Worm (Caenorhabditis elegans) whole organism, mixed stage, embryonic: ENCODE results near the gene C04G6.11.
A peak's percentile ranks its signal among the peaks of the same experiment; 100 is the strongest.

ENCODE experiments used
- M03D4.4 ChIP-seq: sonication (generic microtip); optimal IDR thresholded peaks from 2 replicates; lab custom pipeline; 2017; ENCODE audit warnings: mild to moderate bottlenecking, missing genetic modification characterization, missing compliant biosample characterization
- bed-3 ChIP-seq: fragments of 200-800 bp; sonication (Bioruptor generic); optimal IDR thresholded peaks from 3 replicates; lab custom pipeline; 2018; ENCODE audit warnings: mild to moderate bottlenecking, missing genetic modification characterization, moderate library complexity, missing compliant biosample characterization
- blmp-1 ChIP-seq: fragments of 150-350 bp; optimal IDR thresholded peaks from 2 replicates; lab custom pipeline; 2014; ENCODE audit warnings: missing biosample characterization, missing genetic modification characterization
- ceh-39 ChIP-seq: fragments of 150-350 bp; optimal IDR thresholded peaks from 2 replicates; lab custom pipeline; 2014; ENCODE audit warnings: missing biosample characterization, missing genetic modification characterization
- ceh-43 ChIP-seq: fragments of 200-800 bp; sonication (Bioruptor generic); optimal IDR thresholded peaks from 2 replicates; lab custom pipeline; 2018; ENCODE audit warnings: mild to moderate bottlenecking, missing genetic modification characterization, moderate library complexity, missing compliant biosample characterization
- ceh-83 ChIP-seq: fragments of 200-800 bp; sonication (Bioruptor generic); optimal IDR thresholded peaks from 2 replicates; lab custom pipeline; 2018; ENCODE audit warnings: mild to moderate bottlenecking, missing genetic modification characterization, missing compliant biosample characterization
- ces-1 ChIP-seq: fragments of 150-350 bp; optimal IDR thresholded peaks from 2 replicates; lab custom pipeline; 2014; ENCODE audit warnings: missing biosample characterization, missing genetic modification reagents, missing genetic modification characterization
- cnd-1 ChIP-seq: fragments of 200-800 bp; sonication (Bioruptor generic); optimal IDR thresholded peaks from 2 replicates; lab custom pipeline; 2018; ENCODE audit warnings: mild to moderate bottlenecking, missing genetic modification characterization, missing compliant biosample characterization
- drap-1 ChIP-seq: fragments of 200-800 bp; sonication (Bioruptor generic); optimal IDR thresholded peaks from 3 replicates; lab custom pipeline; 2018; ENCODE audit warnings: mild to moderate bottlenecking, missing genetic modification characterization, missing compliant biosample characterization
- elt-1 ChIP-seq: sonication (generic microtip); optimal IDR thresholded peaks from 2 replicates; lab custom pipeline; 2017; ENCODE audit warnings: missing genetic modification characterization, mild to moderate bottlenecking, missing compliant biosample characterization, antibody characterized with exemption, moderate library complexity, borderline replicate concordance; ENCODE audit not compliant: insufficient read depth
- elt-3 ChIP-seq: fragments of 150-350 bp; optimal IDR thresholded peaks from 2 replicates; lab custom pipeline; 2014; ENCODE audit warnings: missing biosample characterization, missing genetic modification characterization
- flh-1 ChIP-seq: fragments of 200-800 bp; sonication (Bioruptor generic); optimal IDR thresholded peaks from 2 replicates; lab custom pipeline; 2018; ENCODE audit warnings: mild to moderate bottlenecking, missing genetic modification characterization, moderate library complexity, missing compliant biosample characterization
- ham-2 ChIP-seq: fragments of 200-800 bp; sonication (Bioruptor generic); optimal IDR thresholded peaks from 2 replicates; lab custom pipeline; 2018; ENCODE audit warnings: mild to moderate bottlenecking, missing genetic modification characterization, missing compliant biosample characterization
- hlh-1 ChIP-seq: fragments of 150-350 bp; optimal IDR thresholded peaks from 2 replicates; lab custom pipeline; 2014; ENCODE audit warnings: missing biosample characterization, missing genetic modification reagents, missing genetic modification characterization
- lin-13 ChIP-seq: fragments of 150-350 bp; optimal IDR thresholded peaks from 2 replicates; lab custom pipeline; 2014; ENCODE audit warnings: missing biosample characterization, missing genetic modification characterization
- lin-32 ChIP-seq: fragments of 200-800 bp; sonication (Bioruptor generic); optimal IDR thresholded peaks from 2 replicates; lab custom pipeline; 2018; ENCODE audit warnings: mild to moderate bottlenecking, missing genetic modification characterization, missing compliant biosample characterization
- lsy-2 ChIP-seq: fragments of 150-350 bp; optimal IDR thresholded peaks from 2 replicates; lab custom pipeline; 2014; ENCODE audit warnings: missing biosample characterization, missing genetic modification characterization
- mab-5 ChIP-seq: fragments of 150-350 bp; optimal IDR thresholded peaks from 2 replicates; lab custom pipeline; 2014; ENCODE audit warnings: missing biosample characterization, missing genetic modification characterization
- mep-1 ChIP-seq: fragments of 150-350 bp; optimal IDR thresholded peaks from 2 replicates; lab custom pipeline; 2017; ENCODE audit warnings: missing biosample characterization, missing genetic modification reagents, missing genetic modification characterization, inconsistent platforms
- mls-2 ChIP-seq: sonication (generic microtip); optimal IDR thresholded peaks from 2 replicates; lab custom pipeline; 2016; ENCODE audit warnings: mild to moderate bottlenecking, missing genetic modification characterization, moderate library complexity, missing compliant biosample characterization
- nhr-12 ChIP-seq: fragments of 150-350 bp; optimal IDR thresholded peaks from 2 replicates; lab custom pipeline; 2014; ENCODE audit warnings: missing biosample characterization, missing genetic modification characterization
- nhr-2 ChIP-seq: fragments of 150-350 bp; optimal IDR thresholded peaks from 2 replicates; lab custom pipeline; 2014; ENCODE audit warnings: missing biosample characterization, missing genetic modification characterization
- nhr-237 ChIP-seq: fragments of 150-350 bp; optimal IDR thresholded peaks from 2 replicates; lab custom pipeline; 2014; ENCODE audit warnings: missing biosample characterization, missing genetic modification characterization
- nhr-28 ChIP-seq: fragments of 150-350 bp; optimal IDR thresholded peaks from 2 replicates; lab custom pipeline; 2014; ENCODE audit warnings: missing biosample characterization, missing genetic modification characterization
- nhr-76 ChIP-seq: sonication (generic microtip); optimal IDR thresholded peaks from 2 replicates; lab custom pipeline; 2017; ENCODE audit warnings: missing biosample characterization, missing genetic modification characterization
- pha-4 ChIP-seq: fragments of 150-350 bp; optimal IDR thresholded peaks from 2 replicates; lab custom pipeline; 2018; ENCODE audit warnings: missing biosample characterization, missing genetic modification reagents, missing genetic modification characterization
- sem-2 ChIP-seq: fragments of 200-800 bp; sonication (Bioruptor generic); optimal IDR thresholded peaks from 2 replicates; lab custom pipeline; 2018; ENCODE audit warnings: mild to moderate bottlenecking, missing genetic modification characterization, missing compliant biosample characterization
- snpc-4 ChIP-seq: fragments of 150-350 bp; optimal IDR thresholded peaks from 2 replicates; lab custom pipeline; 2014; ENCODE audit warnings: missing biosample characterization, missing genetic modification characterization
- sptf-1 ChIP-seq: sonication (generic microtip); optimal IDR thresholded peaks from 2 replicates; lab custom pipeline; 2017; ENCODE audit warnings: mild to moderate bottlenecking, missing genetic modification characterization, moderate library complexity, missing compliant biosample characterization
- tbx-8 ChIP-seq: fragments of 200-800 bp; sonication (Bioruptor generic); optimal IDR thresholded peaks from 2 replicates; lab custom pipeline; 2018; ENCODE audit warnings: mild to moderate bottlenecking, missing genetic modification characterization, moderate library complexity, missing compliant biosample characterization
- unc-120 ChIP-seq: sonication (generic microtip); optimal IDR thresholded peaks from 2 replicates; lab custom pipeline; 2017; ENCODE audit warnings: missing genetic modification characterization, missing compliant biosample characterization; ENCODE audit not compliant: poor library complexity, severe bottlenecking
- unc-39 ChIP-seq: fragments of 150-350 bp; optimal IDR thresholded peaks from 2 replicates; lab custom pipeline; 2014; ENCODE audit warnings: missing biosample characterization, missing genetic modification characterization
- unc-62 ChIP-seq: fragments of 150-350 bp; optimal IDR thresholded peaks from 2 replicates; lab custom pipeline; 2014; ENCODE audit warnings: missing biosample characterization, missing genetic modification reagents, missing genetic modification characterization
- zip-8 ChIP-seq: fragments of 150-350 bp; optimal IDR thresholded peaks from 2 replicates; lab custom pipeline; 2014; ENCODE audit warnings: missing biosample characterization, missing genetic modification characterization
- ztf-11 ChIP-seq: fragments of 150-350 bp; optimal IDR thresholded peaks from 2 replicates; lab custom pipeline; 2014; ENCODE audit warnings: missing biosample characterization, missing genetic modification characterization

C04G6.11 gene

DNA sequence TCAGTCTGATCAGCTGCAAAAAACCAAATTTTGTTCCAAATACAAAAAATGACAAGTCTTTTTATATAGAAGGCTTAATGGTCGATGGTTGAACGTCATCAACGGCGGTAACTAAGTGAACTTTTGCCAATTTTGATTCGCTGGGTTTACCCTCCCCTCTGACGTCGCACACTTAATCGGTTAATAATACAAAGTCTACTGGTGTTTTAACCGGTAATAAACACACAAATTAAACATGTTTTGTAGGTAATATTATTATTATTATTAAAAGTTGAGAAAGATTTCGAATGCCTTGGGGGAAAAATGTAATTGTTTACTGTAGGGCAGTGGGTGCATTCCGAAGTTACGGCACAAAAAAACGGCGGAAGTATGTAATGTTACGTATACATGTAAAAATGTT, 42.9 kb downstream of the C04G6.11 start, which contains the start of gene pho-12:
pho-12 (minus strand) TSS at position 101 of the 400 bp plus-strand sequence.
- TF ChIP-seq ham-2 (GFP tag; lab: Kevin White, UChicago), result no peak
- no peak for TF ChIP-seq nhr-237 (tag; lab: Kevin White, UChicago)
- no peak for TF ChIP-seq zip-8 (tag; lab: Kevin White, UChicago)
- no peak for TF ChIP-seq M03D4.4 (tag; lab: Kevin White, UChicago)
- no peak for TF ChIP-seq mab-5
- TF ChIP-seq blmp-1, result no peak
- no peak for TF ChIP-seq ces-1 (GFP tag; lab: Kevin White, UChicago)
- TF ChIP-seq mls-2, result no peak
- TF ChIP-seq lsy-2 (tag; lab: Kevin White, UChicago), result no peak
- no peak for TF ChIP-seq elt-1 (tag; lab: Kevin White, UChicago)
- TF ChIP-seq sptf-1 (tag; lab: Kevin White, UChicago), result no peak
- no peak for TF ChIP-seq elt-3 (tag; lab: Kevin White, UChicago)
- TF ChIP-seq mep-1 (tag; lab: Kevin White, UChicago), result no peak
- TF ChIP-seq tbx-8 (GFP tag; lab: Kevin White, UChicago), result no peak
- no peak for TF ChIP-seq ceh-43
- TF ChIP-seq bed-3 (GFP tag; lab: Kevin White, UChicago), result no peak

ce11 chrII:5058036-5058435, 45.6 kb downstream of the C04G6.11 start, which contains the start of gene C27A2.12:
Gene C27A2.12 (minus strand): TSS chrII:5058136.
- TF ChIP-seq nhr-28 (tag; lab: Kevin White, UChicago) (no peak), bed-3 (GFP tag; lab: Kevin White, UChicago) (no peak), nhr-237 (tag; lab: Kevin White, UChicago) (no peak), ces-1 (GFP tag; lab: Kevin White, UChicago) (no peak), lin-32 (no peak), ceh-83 (no peak), unc-62 (GFP tag; lab: Kevin White, UChicago) (no peak), hlh-1 (no peak), zip-8 (tag; lab: Kevin White, UChicago) (no peak), ceh-39 (tag; lab: Kevin White, UChicago) (no peak)

DNA sequence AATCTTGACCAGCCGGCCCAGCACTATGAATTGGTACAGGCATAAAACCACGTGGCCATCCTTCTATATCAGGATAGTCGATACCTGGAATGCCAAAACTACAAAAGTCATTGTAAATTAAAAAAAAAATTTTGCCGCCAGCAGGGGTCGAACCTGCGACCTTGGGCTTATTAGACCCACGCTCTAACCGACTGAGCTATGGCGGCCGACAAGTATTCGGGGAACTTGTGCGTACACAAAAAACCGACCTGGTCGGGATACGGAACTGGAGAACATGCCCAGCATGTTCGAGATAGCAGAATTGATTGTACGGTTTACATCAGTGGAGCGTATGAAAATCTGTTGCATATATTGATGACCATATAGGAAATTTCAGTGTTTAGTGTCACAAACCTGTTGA, 46.3 kb downstream of the C04G6.11 start:
- TF ChIP-seq unc-120 (no peak), ceh-43 (no peak), unc-62 (GFP tag; lab: Kevin White, UChicago) (no peak), ceh-83 (peak; percentile 73), ces-1 (GFP tag; lab: Kevin White, UChicago) (no peak), elt-3 (tag; lab: Kevin White, UChicago) (no peak), nhr-28 (tag; lab: Kevin White, UChicago) (no peak), zip-8 (tag; lab: Kevin White, UChicago) (no peak), lsy-2 (tag; lab: Kevin White, UChicago) (no peak), cnd-1 (tag; lab: Kevin White, UChicago) (no peak), lin-32 (no peak), ham-2 (GFP tag; lab: Kevin White, UChicago) (peak; percentile 17), blmp-1 (no peak), ceh-39 (tag; lab: Kevin White, UChicago) (no peak), M03D4.4 (tag; lab: Kevin White, UChicago) (peak; percentile 55), mls-2 (peak; percentile 47), sptf-1 (tag; lab: Kevin White, UChicago) (peak; percentile 60), nhr-76 (tag; lab: Kevin White, UChicago) (no peak), elt-1 (tag; lab: Kevin White, UChicago) (no peak), nhr-12 (tag; lab: Kevin White, UChicago) (no peak), pha-4 (tag; lab: Kevin White, UChicago) (no peak), lin-13 (tag; lab: Kevin White, UChicago) (no peak), mep-1 (tag; lab: Kevin White, UChicago) (no peak), drap-1 (peak; percentile 44), nhr-237 (tag; lab: Kevin White, UChicago) (no peak), nhr-2 (tag; lab: Kevin White, UChicago) (no peak), flh-1 (GFP tag; lab: Kevin White, UChicago) (no peak), sem-2 (GFP tag; lab: Kevin White, UChicago) (peak; percentile 41), tbx-8 (GFP tag; lab: Kevin White, UChicago) (peak; percentile 35), hlh-1 (no peak), unc-39 (tag; lab: Kevin White, UChicago) (no peak), bed-3 (GFP tag; lab: Kevin White, UChicago) (peak; percentile 1), ztf-11 (tag; lab: Kevin White, UChicago) (no peak), snpc-4 (tag; lab: Kevin White, UChicago) (no peak), mab-5 (no peak)
